Worm (Caenorhabditis elegans) whole organism, early embryonic: ENCODE results near the gene F58B6.1.

Experiments
- F13C5.2 ChIP-seq: sonication (generic microtip); optimal IDR thresholded peaks from 2 replicates; lab custom pipeline; 2017; ENCODE audit warnings: mild to moderate bottlenecking, missing genetic modification characterization, inconsistent platforms, missing compliant biosample characterization
- ama-1 ChIP-seq: fragments of 150-350 bp; optimal IDR thresholded peaks from 2 replicates; lab custom pipeline; 2014
- ceh-13 ChIP-seq: fragments of 200-800 bp; sonication (Bioruptor generic); optimal IDR thresholded peaks from 2 replicates; lab custom pipeline; 2018; ENCODE audit warnings: mild to moderate bottlenecking, missing genetic modification characterization, missing compliant biosample characterization
- ceh-36 ChIP-seq: sonication (generic microtip); optimal IDR thresholded peaks from 2 replicates; lab custom pipeline; 2016; ENCODE audit warnings: missing genetic modification characterization, inconsistent platforms, missing compliant biosample characterization
- flt-1 ChIP-seq: fragments of 200-800 bp; sonication (Bioruptor generic); IDR thresholded peaks from 2 replicates; pipeline ENCODE4 v1.3.6; 2022; ENCODE audit warnings: missing genetic modification characterization, missing compliant biosample characterization
- hmbx-1 ChIP-seq: sonication (generic microtip); optimal IDR thresholded peaks from 2 replicates; lab custom pipeline; 2016; ENCODE audit warnings: mild to moderate bottlenecking, missing genetic modification characterization, missing compliant biosample characterization
- hmg-4 ChIP-seq: fragments of 200-800 bp; sonication (Bioruptor generic); optimal IDR thresholded peaks from 2 replicates; lab custom pipeline; 2018; ENCODE audit warnings: mild to moderate bottlenecking, missing genetic modification characterization, missing compliant biosample characterization
- hnd-1 ChIP-seq: sonication (generic microtip); optimal IDR thresholded peaks from 2 replicates; lab custom pipeline; 2016; ENCODE audit warnings: missing genetic modification characterization, missing compliant biosample characterization
- pes-1 ChIP-seq: fragments of 200-800 bp; sonication (Bioruptor generic); IDR thresholded peaks from 2 replicates; pipeline ENCODE4 v1.3.6; 2022; ENCODE audit warnings: missing genetic modification reagents, missing genetic modification characterization, missing compliant biosample characterization
- scrt-1 ChIP-seq: fragments of 200-800 bp; sonication (Bioruptor generic); IDR thresholded peaks from 2 replicates; pipeline ENCODE4 v1.3.6; 2022; ENCODE audit warnings: missing genetic modification characterization, missing compliant biosample characterization
- tbx-11 ChIP-seq: fragments of 200-800 bp; sonication (Bioruptor generic); IDR thresholded peaks from 2 replicates; pipeline ENCODE4 v1.3.6; 2022; ENCODE audit warnings: missing genetic modification characterization, missing compliant biosample characterization
- tbx-37 ChIP-seq: fragments of 200-800 bp; sonication (Bioruptor generic); conservative IDR thresholded peaks from 2 replicates; pipeline ENCODE4 v1.3.6; 2022; ENCODE audit warnings: missing genetic modification reagents, missing genetic modification characterization, missing compliant biosample characterization

DNA sequence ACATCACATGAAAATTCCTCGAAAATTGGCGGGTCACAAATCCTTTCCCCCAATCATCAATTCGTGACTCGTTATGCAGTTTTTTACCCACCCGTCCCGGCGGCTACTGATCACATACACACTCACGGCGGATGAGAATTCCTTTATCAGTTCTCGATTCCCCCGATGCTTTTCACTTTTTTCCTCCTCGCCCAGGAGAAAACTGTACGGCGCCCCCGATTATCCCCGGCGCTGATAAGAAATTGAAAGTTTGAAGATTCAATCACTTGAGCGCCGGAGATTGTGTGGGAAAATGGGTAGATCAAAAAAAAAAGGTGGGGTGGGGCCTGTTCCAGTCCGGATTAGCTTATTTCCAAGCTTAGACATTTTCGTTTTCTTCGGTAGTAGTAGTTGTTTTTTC is 32.1 kb upstream of the F58B6.1 start:
- no peak for TF ChIP-seq ama-1 (lab: Kevin White, UChicago)
- TF ChIP-seq ceh-36 (tag; lab: Kevin White, UChicago): no peak
- no peak for TF ChIP-seq tbx-37 (GFP tag; lab: Robert Waterston, UW)
- TF ChIP-seq tbx-11 (GFP tag; lab: Robert Waterston, UW): no peak
- no peak for TF ChIP-seq pes-1 (GFP tag; lab: Robert Waterston, UW)
- no peak for TF ChIP-seq F13C5.2 (tag; lab: Kevin White, UChicago)
- no peak for TF ChIP-seq hmbx-1 (tag; lab: Kevin White, UChicago)
- no peak for TF ChIP-seq flt-1 (GFP tag; lab: Robert Waterston, UW)
- TF ChIP-seq ceh-13 (GFP tag; lab: Kevin White, UChicago): no peak
- no peak for TF ChIP-seq scrt-1 (GFP tag; lab: Robert Waterston, UW)
- no peak for TF ChIP-seq hnd-1 (tag; lab: Kevin White, UChicago)
- no peak for TF ChIP-seq hmg-4 (GFP tag; lab: Kevin White, UChicago)
